Fruit fly (Drosophila melanogaster): ENCODE results near the gene Hipk.
A peak's percentile ranks its signal among the peaks of the same experiment; 100 is the strongest.

Hipk gene

DNA sequence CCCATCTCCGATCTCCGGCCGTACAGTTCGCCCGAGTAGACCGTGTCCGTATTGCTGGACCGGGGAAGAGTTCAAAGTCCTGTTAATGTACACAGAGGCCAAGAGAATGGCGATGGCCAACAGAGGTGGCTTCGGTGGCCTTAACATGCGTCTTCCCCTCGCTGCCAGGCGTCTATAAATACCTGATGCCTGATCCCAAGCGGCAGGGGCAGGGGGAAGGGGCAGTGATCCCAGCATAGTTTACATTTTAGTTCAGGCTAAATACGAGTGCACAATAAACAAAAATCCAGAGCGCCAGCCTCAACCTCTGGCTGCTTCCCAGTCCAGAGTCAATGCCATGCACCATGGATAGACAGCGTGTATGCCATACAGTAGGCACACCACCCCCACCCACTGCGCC, 45.0 kb downstream of the Hipk start:
- TF ChIP-seq CTCF (optimal IDR thresholded peaks at IDR 0.05) (no peak), CG8478 (optimal IDR thresholded peaks at IDR 0.05) (no peak)

DNA sequence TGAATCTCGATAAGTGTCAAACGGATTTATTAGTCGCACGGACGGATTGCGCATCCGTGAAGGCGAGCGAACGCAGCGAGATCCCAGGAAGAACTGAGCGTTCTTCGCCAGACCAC, 46.2 kb downstream of the Hipk start, which contains the start of gene Kah:
TSS of gene Kah (minus strand) at position 101 of the 116 bp plus-strand sequence.
- TF ChIP-seq CG8478 (optimal IDR thresholded peaks at IDR 0.05) (no peak), CTCF (optimal IDR thresholded peaks at IDR 0.05) (no peak)

DNA sequence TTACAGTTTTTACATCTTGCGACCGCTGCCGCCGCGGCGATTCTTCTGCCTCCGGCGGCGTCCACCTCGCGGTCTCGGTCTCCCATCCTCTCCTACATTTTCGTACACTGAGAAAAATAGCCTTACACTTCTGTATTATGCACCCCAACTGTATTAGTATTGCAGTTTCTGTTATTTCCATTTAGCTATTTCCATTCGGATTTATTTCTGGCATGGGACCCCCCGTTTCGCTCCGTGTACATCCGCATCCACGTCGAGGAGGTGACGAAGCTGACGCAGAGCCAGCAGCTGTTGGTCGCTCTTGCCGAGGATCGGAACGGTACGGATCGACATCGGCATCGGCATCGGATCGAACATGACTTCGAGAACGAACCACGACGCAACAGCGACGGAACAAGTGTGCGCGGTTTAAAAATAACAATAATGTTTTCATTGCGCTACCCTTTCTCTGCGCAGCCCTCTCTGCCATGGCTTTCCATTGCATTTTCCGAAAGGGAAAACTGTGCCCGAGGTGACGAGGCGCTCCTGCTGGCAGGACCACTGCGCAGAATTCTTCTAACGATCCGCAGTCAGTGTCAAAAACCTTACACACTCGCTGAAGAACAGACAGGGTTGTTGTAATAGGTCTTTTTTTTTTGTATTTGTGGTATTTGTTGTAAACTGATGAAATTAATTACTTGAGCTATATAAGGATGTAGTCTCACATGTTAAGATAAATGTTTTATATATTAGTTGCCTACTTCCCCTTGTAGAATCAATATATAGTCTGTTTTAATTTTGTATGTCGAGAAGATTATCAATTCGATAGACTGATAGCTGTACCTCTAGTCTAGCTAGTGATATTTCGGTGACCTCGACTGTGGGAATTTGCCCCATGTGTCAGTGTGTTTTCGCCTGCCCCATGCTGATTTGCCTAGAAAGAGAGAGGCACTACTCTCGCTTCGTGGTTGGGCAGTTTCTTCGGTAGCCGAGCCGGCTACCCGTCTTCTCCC, 46.7 kb downstream of the Hipk start:
- TF ChIP-seq CTCF (optimal IDR thresholded peaks at IDR 0.05) (no peak), CG8478 (optimal IDR thresholded peaks at IDR 0.05) (no peak)

DNA sequence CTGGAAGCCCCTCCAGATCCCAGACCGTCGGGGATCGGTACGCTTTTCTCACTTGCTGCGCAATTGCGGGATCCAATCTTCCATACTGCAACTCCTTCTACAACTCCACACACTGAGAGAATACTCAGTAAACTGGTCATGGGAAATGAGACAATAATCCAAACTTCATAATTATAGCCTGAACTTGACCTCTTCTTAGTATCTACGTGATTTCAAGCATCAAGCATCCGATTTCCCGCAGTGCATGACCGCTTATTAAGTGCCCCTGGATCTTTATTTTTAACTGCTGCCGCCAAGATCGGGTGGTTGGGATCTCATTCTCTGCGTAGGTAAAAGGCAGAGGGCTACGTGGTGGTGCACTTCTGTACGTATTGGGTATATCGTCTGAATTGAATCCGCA, 48.5 kb downstream of the Hipk start:
- TF ChIP-seq CG8478 (optimal IDR thresholded peaks at IDR 0.05) = no peak
- TF ChIP-seq CTCF (optimal IDR thresholded peaks at IDR 0.05) = no peak

DNA sequence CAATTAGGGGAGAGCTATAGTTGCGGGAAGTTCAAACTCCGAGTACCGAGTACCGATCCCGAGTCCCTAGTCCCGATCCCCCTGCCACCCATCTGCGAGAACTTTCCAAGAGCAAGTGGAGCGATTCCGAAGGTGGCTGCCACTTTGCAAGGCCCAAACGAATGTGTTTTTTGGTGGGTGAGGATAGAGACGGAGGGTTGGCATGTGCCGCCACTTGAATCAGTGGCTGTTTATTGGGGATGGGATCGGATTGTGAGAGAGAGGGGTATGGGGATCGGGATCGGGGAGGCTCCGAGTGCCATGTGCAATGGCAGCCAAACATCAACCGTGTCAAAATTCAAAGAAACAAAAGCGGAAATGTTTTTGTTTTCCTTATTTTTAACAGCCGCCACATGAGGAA, 49.4 kb downstream of the Hipk start:
- TF ChIP-seq CG8478 (optimal IDR thresholded peaks at IDR 0.05) (no peak), CTCF (optimal IDR thresholded peaks at IDR 0.05) (no peak)

DNA sequence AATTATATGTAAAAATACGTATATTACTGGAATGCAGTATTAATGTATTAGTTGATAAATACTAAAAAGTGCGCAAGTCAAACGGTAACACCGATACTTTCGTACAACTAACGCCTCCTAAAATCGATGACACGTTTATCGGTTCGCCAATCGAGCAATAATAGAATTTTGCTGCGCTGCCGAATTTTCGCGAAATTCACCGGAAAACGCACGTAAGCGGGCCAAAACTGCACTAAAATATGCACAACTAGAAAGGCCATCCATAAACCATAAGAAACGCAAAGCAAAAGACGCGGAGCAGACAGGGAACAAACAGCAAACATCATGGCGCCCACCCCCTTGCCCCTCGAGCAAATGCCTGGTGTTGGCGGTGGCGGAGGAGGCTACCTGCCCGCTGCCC, 50.2 kb downstream of the Hipk start, which contains the start of gene MED14:
TSS of gene MED14 (plus strand) at position 145 of the 400 bp plus-strand sequence.
- TF ChIP-seq CG8478 (optimal IDR thresholded peaks at IDR 0.05) = no peak
- peak; percentile 15 to 22 for TF ChIP-seq CTCF (optimal IDR thresholded peaks at IDR 0.05)

DNA sequence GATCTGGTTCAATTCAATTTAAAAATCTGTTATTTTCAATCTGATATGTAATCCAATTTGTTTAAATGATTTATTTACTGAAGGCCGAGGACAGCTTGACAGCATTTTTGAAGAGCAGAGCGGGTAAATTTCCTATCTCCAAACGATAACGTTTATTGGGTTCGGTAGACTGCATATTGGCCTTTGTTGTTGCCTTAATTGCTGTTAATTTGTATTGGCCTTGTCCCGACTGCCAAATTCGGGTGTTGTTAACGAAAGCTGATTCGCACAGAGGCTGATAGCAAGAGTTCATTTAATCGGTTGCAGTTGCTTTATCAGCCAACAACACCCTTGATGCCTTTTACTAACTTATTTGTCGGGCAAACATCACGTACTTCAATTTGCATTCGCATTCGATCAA, 58.2 kb downstream of the Hipk start:
- TF ChIP-seq CG8478 (optimal IDR thresholded peaks at IDR 0.05) = no peak
- no peak for TF ChIP-seq CTCF (optimal IDR thresholded peaks at IDR 0.05)

DNA sequence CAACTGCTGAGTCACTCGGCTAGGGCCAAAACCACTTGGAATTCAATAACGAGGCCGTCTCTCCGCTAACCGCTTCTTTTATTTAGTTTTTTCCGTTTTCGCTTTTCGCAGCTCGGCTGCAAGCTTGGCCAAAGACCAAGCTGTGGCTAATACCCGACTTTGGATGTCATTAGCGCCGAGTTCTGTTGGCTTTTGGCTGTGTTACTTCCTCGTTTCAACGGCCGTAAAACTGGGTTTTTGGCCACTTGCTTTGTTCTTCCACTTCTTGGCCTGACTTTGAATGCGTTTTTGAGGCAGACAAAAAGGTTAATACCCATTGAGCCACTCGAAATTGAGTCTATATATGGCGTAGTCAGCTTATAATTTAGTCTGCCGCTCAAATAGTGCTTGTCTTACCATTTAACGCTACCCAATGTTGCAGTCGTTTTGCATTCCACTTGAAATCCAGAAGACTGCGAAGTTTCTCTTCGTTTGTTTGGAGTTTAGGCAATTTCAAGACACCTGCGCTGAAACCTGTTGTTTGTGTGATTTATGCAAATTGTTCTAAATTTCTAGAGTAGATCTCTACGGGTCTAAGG, 58.8 kb downstream of the Hipk start:
- no peak for TF ChIP-seq CG8478 (optimal IDR thresholded peaks at IDR 0.05)
- TF ChIP-seq CTCF (optimal IDR thresholded peaks at IDR 0.05) = no peak

DNA sequence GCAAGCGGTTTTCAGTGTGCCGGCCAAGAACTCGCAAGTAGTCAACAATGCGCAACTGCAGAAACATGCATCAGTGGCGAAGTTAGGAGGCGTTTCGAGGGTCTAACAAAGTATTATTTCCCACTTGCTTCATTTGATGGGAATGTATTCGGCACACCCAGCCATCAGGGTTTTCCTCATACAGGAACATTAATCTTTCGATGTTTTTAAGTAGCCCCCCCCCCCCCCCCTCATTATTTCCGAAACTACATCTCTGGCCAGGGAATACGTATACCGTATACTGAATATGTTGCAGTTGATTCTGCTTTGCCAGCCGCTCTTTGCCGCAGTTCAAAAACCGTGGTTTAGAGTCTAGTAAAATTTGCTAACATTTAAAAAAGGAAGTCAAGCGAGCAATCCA, 59.7 kb downstream of the Hipk start:
- TF ChIP-seq CG8478 (optimal IDR thresholded peaks at IDR 0.05) (no peak), CTCF (optimal IDR thresholded peaks at IDR 0.05) (no peak)

DNA sequence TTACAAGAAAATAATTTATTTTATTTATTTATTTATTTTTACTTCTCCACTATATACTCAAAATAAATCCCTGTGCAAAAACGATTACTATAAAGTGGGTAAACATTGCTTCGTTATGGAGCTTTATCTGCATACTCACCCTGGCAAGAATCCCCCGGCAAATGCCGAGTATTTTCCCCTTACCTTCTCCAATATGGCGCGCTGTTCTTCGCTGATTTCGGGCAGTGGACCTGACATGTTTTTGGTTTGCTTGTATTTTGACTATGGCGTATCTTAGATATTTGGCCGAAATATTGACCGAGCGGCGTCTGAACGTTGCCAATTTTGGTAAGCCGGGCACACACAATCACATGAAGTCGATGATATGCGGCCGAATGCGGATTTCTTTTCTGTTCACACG, 60.3 kb downstream of the Hipk start:
- TF ChIP-seq CTCF (optimal IDR thresholded peaks at IDR 0.05) (no peak), CG8478 (optimal IDR thresholded peaks at IDR 0.05) (no peak)

DNA sequence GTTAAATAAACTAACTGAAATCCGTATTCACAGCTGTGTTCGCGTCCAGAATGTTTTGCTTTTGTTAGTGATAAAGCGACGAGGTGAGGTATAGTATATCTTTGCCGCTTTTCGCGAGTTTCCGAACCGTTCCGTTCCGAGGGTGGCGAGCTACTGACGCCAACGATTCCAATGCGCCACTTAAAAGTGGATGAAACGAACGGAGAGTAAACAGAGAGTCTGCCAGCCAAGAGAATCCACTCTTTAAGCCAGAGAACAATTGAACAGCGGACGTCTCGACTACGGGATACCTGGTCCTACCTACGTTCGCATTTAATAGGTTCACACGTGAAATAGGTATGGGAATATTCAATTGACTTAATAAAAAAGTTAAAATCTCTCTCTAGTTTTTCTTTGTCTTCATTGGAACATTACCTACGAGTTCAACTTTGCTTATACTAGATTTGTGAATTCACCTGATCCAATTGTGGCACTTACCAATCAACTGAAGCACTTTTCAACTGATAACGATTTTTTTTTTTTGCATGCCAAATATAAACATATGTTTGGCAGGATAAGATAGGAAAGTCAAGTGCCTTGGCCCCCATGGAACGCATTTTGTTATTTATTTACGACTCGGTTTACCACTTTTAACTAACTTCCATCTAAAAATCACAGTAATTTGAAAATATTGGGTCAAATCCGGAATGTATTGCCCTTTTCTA, 61.1 kb downstream of the Hipk start, which contains the start of gene CG13893:
TSS of gene CG13893 (minus strand) at position 162 of the 704 bp plus-strand sequence.
- TF ChIP-seq CG8478 (optimal IDR thresholded peaks at IDR 0.05) (no peak), CTCF (optimal IDR thresholded peaks at IDR 0.05) (no peak)

DNA sequence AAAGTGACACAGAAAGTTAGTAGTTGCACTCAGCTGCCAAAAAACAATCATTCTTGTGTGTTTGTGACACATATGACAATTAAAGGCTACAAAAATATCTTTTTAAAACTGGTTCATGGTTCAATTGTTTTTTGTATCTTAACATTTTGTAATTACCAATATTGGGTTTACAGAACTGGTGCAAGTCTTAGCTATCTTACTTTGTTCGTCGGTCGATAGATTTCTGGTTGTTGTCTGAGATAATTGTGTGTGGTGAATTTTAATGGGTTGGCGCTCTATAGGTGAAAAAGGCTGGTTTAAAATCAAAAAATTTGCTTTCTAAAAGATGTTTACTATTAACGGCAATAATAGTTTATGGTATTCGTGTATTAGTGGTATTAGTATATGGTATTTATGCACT, 61.8 kb downstream of the Hipk start:
- TF ChIP-seq CG8478 (optimal IDR thresholded peaks at IDR 0.05) (no peak), CTCF (optimal IDR thresholded peaks at IDR 0.05) (peak; percentile 62 to 79)

DNA sequence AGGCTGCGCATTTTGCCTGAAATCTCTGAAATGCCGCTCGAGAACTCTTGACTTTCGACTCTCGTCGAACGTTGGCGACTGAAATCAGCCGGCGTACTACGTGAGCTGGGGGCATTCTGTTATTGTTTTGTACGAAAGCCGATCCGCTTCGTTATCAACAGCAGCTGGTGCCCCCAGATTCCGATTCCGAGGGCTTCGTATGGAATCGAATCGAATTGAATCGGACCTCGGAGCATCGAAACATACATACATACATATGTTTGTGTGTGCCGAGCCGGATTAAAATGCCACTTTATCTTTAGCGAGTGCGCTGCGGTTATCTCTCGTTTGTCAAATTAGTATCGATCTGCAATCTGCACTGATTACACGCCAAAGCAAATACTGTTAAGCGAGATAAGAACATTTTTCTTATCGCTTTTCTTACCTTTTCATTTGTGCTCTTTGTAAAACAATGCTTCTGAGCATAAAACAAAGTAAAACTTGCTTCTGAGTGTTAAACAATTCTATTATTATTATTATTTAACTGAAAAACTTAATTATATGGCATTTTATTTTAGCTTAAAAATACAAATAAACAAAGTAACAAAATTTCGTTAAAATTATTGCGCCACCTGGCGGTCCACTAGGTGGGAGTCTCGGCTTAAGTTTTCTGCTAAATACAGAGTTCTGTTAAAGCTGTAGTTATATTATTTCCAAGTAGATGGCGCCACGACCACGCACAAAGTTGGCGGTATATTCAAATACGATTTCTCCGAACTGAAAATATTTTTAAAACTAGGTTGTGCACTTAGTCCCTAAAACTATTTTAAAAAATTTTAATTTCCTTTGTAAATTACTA, 63.8 kb downstream of the Hipk start, which contains the start of gene Reg-2:
TSS of gene Reg-2 (minus strand) at position 80 of the 838 bp plus-strand sequence.
- TF ChIP-seq CTCF (optimal IDR thresholded peaks at IDR 0.05) (peak; percentile 82 to 96), CG8478 (optimal IDR thresholded peaks at IDR 0.05) (no peak)

DNA sequence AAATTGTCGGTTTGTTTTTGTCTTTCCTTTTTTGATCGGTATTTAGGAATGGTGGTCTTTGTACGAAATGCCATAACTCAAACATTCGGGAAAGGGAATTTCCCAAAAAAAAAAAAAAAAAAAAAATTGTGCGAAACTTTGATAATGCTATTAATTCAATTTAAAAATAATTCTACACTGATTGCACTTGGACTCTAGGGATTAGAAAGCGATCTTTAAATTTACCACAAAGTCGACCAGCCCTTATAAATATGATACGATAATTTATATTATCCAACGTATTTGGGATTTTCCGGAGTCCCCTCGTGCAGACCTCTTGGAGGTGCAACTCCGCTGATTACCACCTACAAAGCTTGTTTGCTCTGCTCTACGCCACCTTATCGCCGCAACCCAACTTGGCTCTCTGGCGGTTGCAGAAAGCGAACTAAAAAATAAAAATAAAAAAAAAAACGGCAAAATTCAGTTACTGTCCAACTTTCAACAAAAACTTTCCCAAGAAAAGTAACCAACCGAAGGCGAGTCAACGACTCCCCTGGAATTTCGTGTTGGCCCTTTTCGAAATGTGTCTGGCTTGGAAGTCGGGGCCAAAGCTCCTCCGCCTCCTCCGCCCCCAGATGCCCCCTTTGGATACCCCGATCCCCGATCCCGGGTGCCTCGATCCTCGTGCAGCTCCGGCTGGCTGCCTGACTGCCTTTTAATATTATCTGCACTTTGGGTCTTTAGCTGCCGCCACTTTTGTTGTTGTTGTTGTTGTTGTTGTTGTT, 64.9 kb downstream of the Hipk start:
- TF ChIP-seq CG8478 (optimal IDR thresholded peaks at IDR 0.05) (no peak), CTCF (optimal IDR thresholded peaks at IDR 0.05) (no peak)
